Fruit fly (Drosophila melanogaster): ENCODE results near the gene ush.

Gene ush

dm6 chr2L:540572-541210 is 64.7 kb downstream of the ush start (continued):
- TF ChIP-seq CG9437 (GFP tag; optimal IDR thresholded peaks at IDR 0.05) (no peak), CG3407 (GFP tag; optimal IDR thresholded peaks at IDR 0.05) (no peak), D19A (tag; optimal IDR thresholded peaks at IDR 0.05) (peak; percentile 8), sens (GFP tag) (peak; percentile 85), CG6272 (GFP tag; IDR thresholded peaks at IDR 0.05) (no peak), Side (GFP tag; optimal IDR thresholded peaks at IDR 0.05) (no peak), ind (GFP tag; optimal IDR thresholded peaks at IDR 0.05) (no peak), aop (GFP tag; IDR thresholded peaks at IDR 0.05) (no peak), CG3847 (GFP tag; IDR thresholded peaks at IDR 0.05) (peak; percentile 89), odd (GFP tag; optimal IDR thresholded peaks at IDR 0.05) (no peak), CG10462 (GFP tag; optimal IDR thresholded peaks at IDR 0.05) (peak; percentile 95), CG11456 (GFP tag; IDR thresholded peaks at IDR 0.05) (peak; percentile 19; the same call in 1 of the 3 replicates), hbn (GFP tag; IDR thresholded peaks at IDR 0.05; ENCODE audit: partially characterized antibody) (peak; percentile 54), CG42726 (GFP tag; IDR thresholded peaks at IDR 0.05; ENCODE audit: partially characterized antibody) (peak; percentile 28), CG4820 (GFP tag; optimal IDR thresholded peaks at IDR 0.05) (no peak), Drgx (GFP tag; IDR thresholded peaks at IDR 0.05) (no peak), CG1602 (GFP tag; optimal IDR thresholded peaks at IDR 0.05) (no peak), BtbVII (GFP tag; optimal IDR thresholded peaks at IDR 0.05) (no peak), nerfin-1 (tag; optimal IDR thresholded peaks at IDR 0.05) (peak; percentile 58), grau (tag; optimal IDR thresholded peaks at IDR 0.05) (no peak), zfh1 (GFP tag; IDR thresholded peaks at IDR 0.05) (no peak), E2f2 (GFP tag; IDR thresholded peaks at IDR 0.05) (peak; percentile 74), CG34224 (GFP tag; IDR thresholded peaks at IDR 0.05; ENCODE audit: partially characterized antibody) (peak; percentile 79), NK7.1 (GFP tag; optimal IDR thresholded peaks at IDR 0.05) (no peak), CG11398 (GFP tag; optimal IDR thresholded peaks at IDR 0.05) (peak; percentile 36), NC2β (GFP tag; optimal IDR thresholded peaks at IDR 0.05) (peak; percentile 26), CG6654 (GFP tag; optimal IDR thresholded peaks at IDR 0.05) (no peak), mld (GFP tag; IDR thresholded peaks at IDR 0.05; ENCODE audit: partially characterized antibody) (peak; percentile 66; the same call in 1 of the 3 replicates), Taf1 (GFP tag; IDR thresholded peaks at IDR 0.05) (no peak), CG30020 (tag; optimal IDR thresholded peaks at IDR 0.05) (no peak), tin (GFP tag; optimal IDR thresholded peaks at IDR 0.05) (no peak), corto (GFP tag; optimal IDR thresholded peaks at IDR 0.05) (no peak), CG1647 (GFP tag; optimal IDR thresholded peaks at IDR 0.05) (no peak), CG12744 (GFP tag; optimal IDR thresholded peaks at IDR 0.05) (no peak), kni (GFP tag; optimal IDR thresholded peaks at IDR 0.05) (peak; percentile 100), CG12299 (tag; optimal IDR thresholded peaks at IDR 0.05) (peak; percentile 46), Rfx (GFP tag; IDR thresholded peaks at IDR 0.05) (peak; percentile 47; the same call in 1 of the 2 replicates), phol (tag; optimal IDR thresholded peaks at IDR 0.05) (peak; percentile 100), Awh (GFP tag; IDR thresholded peaks at IDR 0.05) (no peak), sna (GFP tag; IDR thresholded peaks at IDR 0.05; ENCODE audit: partially characterized antibody) (peak; percentile 54; the same call in 1 of the 2 replicates), dm (GFP tag; optimal IDR thresholded peaks at IDR 0.05) (peak; percentile 63), Nf-YB (GFP tag; optimal IDR thresholded peaks at IDR 0.05) (peak; percentile 43), peb (GFP tag; IDR thresholded peaks at IDR 0.05) (no peak), B-H2 (GFP tag; optimal IDR thresholded peaks at IDR 0.05) (no peak), cas (GFP tag; IDR thresholded peaks at IDR 0.05) (no peak), Eip74EF (GFP tag; optimal IDR thresholded peaks at IDR 0.05) (peak in 1 of 2 experiments; percentile 54), Mad (GFP tag; optimal IDR thresholded peaks at IDR 0.05) (no peak), CG7745 (tag; optimal IDR thresholded peaks at IDR 0.05) (peak; percentile 26), ase (GFP tag; IDR thresholded peaks at IDR 0.05) (0 out of 3 replicates have a peak, but pooled peaks have one; percentile 36), CG10959 (GFP tag; IDR thresholded peaks at IDR 0.05) (no peak)

All from whole organism, embryonic.